Fruit fly (Drosophila melanogaster) Kc167 (cell line): ENCODE measurements around the gene CG6865.

Experiments used
- Myc ChIP-seq: fragments of >200 bp; optimal IDR thresholded peaks from 2 replicates; lab custom pipeline; 2017; ENCODE audit warnings: missing external identifiers
- Sin3A ChIP-seq: fragments of >200 bp; optimal IDR thresholded peaks from 2 replicates; lab custom pipeline; 2018; ENCODE audit warnings: missing external identifiers
- h ChIP-seq: fragments of >200 bp; optimal IDR thresholded peaks from 3 replicates; lab custom pipeline; 2018; ENCODE audit warnings: missing external identifiers
- insv ChIP-seq: fragments of >200 bp; optimal IDR thresholded peaks from 3 replicates; lab custom pipeline; 2018; ENCODE audit warnings: missing external identifiers
- psq ChIP-seq: fragments of >200 bp; optimal IDR thresholded peaks from 2 replicates; lab custom pipeline; 2017; ENCODE audit warnings: missing external identifiers
- ttk ChIP-seq: sonication (Bioruptor generic); optimal IDR thresholded peaks from 2 replicates; lab custom pipeline; 2017; ENCODE audit warnings: missing external identifiers

Gene CG6865

DNA sequence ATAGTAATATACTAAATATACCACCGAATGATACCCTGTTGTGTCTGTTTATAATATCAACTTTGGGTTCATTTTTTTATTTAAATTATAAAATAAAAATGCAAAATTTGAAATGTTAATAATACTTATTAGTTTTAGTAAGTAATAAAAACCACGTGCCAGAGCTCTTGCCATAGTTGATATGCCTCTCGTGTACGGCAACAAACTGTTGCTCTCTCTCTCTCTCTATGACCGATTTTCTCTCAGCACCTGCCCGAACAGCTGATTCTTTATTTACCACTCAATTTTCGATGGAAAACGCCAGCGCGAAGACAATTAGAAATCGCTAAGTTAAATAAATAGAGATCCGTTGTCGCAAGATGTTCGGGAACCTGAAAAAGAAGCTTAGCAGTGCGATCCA, 4.1 kb downstream of the CG6865 start, which contains the start of gene Dysb:
Dysb (plus strand) TSS at position 251 of the 400 bp plus-strand sequence.
- no peak for TF ChIP-seq h

DNA sequence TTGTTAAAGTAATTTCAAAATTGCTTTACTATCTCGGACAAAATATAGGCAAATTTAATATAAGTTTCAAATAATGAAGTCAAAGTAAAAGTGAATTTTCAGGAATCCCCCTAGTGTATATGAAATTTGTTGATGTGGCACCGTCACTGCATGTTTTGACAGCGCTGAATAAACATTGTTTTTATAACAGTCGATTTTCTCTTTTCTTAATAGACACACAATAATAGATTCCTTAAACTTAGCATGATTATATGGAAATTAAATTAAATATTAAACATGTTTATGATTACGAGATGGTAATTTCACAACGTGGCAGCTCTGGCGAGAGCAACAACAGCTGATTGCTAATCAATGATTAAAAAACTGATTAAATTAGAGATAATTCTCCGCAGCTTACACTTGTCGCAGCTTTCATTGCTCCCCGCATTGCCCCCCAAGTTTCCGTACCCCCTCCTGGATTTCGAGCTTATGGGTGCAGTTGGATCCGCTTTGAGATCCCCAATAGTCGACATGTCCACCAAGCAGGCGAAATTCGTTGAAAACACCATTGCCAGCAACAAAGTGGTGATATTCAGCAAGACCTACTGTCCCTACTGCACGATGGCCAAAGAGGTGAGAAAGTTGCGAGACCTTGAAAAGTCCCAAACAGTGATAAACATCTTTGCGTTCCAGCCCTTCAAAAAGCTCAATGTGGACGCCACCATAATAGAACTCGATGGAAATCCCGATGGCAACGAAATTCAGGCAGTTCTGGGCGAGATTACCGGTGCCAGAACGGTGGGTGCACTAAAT, 5.8 kb downstream of the CG6865 start, which contains the start of gene Grx1:
Grx1 (plus strand) TSS at position 196 of the 792 bp plus-strand sequence.
- TF ChIP-seq insv (no peak), Myc (lab: Kevin White, UChicago) (no peak), h (no peak), psq (lab: Kevin White, UChicago) (no peak), Sin3A (lab: Kevin White, UChicago) (no peak), ttk (lab: Kevin White, UChicago) (no peak)

DNA sequence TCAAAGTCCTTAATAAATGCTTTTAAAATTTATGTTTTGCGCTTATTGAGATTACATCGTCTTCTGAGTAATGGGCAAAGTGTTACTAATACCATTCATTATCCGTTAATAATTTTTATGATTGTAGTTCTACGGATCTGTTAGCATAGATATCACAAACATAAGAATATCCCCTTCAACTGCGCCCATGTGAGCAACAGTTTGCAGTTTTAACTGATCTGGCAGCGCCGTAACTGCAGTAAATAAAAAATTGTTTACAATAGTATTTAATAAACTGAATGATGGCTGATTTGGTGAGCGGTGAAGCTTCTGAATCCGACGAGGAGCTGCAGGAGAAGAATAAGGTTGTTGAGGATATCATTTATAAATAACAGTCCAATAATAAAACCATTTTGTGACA, 6.6 kb downstream of the CG6865 start, which contains the start of gene Blos3:
Blos3 (plus strand) TSS at position 198 of the 400 bp plus-strand sequence.
- no peak for TF ChIP-seq Sin3A (lab: Kevin White, UChicago)
- no peak for TF ChIP-seq psq (lab: Kevin White, UChicago)
- TF ChIP-seq Myc (lab: Kevin White, UChicago) = no peak
- no peak for TF ChIP-seq insv

DNA sequence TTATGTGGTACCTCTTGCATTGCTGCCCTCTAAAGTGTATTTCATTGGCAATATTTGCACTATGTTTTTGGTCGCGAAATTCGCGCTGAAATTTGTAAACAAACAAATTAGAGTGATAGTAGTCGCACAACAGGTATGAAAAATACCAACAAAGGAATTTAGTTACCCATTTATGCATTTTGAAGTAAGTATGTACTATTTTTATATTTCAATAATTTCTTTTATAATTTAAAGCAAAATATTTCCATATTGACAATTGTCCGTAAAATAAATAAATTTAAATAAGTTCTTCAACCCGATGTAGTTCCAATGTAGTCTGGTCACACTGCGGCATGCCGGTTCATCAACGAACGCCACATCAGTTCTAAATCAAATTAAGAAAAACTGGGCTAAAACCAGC, 9.0 kb downstream of the CG6865 start, which contains the start of the genes Rad9 and Uggt:
Rad9 (minus strand) TSS at position 114 of the 400 bp plus-strand sequence.
Uggt (plus strand) TSS at position 308 of the 400 bp plus-strand sequence.
- TF ChIP-seq insv = no peak
- no peak for TF ChIP-seq psq (lab: Kevin White, UChicago)
- no peak for TF ChIP-seq h

DNA sequence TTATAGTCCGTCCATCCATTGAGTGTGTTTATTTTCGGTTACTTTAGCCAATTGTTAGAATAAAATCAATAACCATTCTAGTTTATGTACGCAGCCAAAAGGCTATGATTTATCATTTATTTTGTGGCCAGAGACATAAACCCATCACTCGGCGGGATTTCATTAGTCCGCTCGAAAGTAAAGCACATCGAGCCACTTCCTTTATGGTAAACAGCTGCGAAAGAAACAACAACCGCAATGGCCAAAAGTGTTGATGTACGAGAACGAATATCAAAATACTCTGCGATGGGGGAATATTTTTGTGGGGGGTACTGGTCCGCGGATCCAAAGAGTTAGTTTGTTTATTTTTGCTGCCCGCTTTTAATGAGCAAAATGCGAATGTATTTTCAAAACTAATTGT, 18.2 kb downstream of the CG6865 start:
- TF ChIP-seq psq (lab: Kevin White, UChicago) (no peak), Myc (lab: Kevin White, UChicago) (no peak), insv (no peak), h (no peak), ttk (lab: Kevin White, UChicago) (no peak), Sin3A (lab: Kevin White, UChicago) (no peak)

DNA sequence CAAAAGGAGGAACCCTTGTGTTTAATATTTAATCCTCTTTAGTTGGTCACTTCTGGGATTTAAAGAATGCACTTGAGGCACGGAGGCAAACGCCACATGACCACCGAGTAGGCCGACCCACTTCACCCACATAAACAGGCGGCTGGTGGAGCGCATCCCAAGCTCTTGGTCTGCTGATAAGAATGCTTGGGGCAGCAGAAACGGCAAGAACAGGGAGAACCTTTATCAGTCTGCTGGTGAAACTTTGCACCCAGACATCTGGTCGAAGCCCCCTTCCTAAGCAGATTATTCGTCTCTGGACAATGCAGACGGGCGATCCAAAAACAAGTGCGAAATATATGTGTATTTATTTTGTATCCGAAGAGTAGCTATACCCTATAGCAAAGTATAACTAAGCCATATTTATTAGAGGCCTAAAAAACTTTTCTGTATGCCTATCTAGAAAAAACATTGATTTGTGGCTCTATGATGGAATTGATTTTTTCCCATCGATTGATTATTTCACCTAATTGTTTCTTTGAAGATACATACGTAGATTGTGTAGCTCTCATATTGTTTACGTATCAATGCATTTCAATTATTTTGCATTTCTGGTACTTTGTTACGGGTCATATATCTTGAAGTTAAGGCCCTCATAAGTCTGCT, 25.9 kb downstream of the CG6865 start:
- TF ChIP-seq h (no peak), Sin3A (lab: Kevin White, UChicago) (no peak), ttk (lab: Kevin White, UChicago) (no peak), insv (no peak), psq (lab: Kevin White, UChicago) (no peak), Myc (lab: Kevin White, UChicago) (no peak)

DNA sequence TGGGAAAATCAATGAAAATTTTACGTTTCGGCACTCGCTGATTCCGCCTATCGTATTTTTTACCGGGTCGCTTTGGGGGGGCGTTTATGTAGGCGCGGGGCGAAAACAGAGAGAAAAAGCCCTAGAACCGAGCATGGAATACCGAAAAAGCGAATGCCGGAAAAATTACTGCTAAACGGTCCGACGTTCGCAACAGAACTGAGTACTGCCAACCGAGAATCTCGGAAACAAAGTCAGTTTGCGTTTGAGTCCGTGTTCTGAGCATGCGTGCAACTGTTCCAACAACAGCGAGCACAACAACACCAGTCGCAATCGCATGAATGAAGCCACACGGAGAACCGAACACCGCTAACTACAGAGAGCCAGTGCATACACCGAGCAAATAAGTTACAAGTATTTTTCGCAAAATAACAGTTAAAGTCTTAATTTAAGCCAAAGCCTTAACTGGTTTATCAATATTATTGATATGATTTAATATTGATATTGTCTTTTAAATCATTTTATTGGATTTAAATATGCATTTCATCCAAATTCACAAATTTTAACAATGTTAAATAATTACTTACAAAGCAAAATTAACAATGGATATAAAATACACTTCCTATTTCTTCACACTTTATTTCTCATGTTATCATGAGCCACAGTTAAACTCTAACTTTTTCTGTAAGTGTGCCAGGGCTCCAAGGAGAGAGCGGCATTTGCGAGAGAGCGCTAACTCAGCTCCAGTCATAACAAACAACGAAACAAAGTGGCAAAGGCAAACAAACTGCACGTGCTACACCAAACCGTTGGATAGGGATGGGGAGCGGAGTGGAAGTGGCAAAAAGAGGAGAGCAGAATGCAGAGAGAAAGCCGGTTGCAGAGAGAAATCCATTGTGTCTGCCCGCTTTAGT, 27.1 kb downstream of the CG6865 start, which contains the start of gene CG3961:
CG3961 (minus strand) TSS at position 201 of the 893 bp plus-strand sequence.
- TF ChIP-seq insv = no peak
- no peak for TF ChIP-seq Myc (lab: Kevin White, UChicago)
- no peak for TF ChIP-seq h
- no peak for TF ChIP-seq psq (lab: Kevin White, UChicago)
- no peak for TF ChIP-seq Sin3A (lab: Kevin White, UChicago)
- no peak for TF ChIP-seq ttk (lab: Kevin White, UChicago)

DNA sequence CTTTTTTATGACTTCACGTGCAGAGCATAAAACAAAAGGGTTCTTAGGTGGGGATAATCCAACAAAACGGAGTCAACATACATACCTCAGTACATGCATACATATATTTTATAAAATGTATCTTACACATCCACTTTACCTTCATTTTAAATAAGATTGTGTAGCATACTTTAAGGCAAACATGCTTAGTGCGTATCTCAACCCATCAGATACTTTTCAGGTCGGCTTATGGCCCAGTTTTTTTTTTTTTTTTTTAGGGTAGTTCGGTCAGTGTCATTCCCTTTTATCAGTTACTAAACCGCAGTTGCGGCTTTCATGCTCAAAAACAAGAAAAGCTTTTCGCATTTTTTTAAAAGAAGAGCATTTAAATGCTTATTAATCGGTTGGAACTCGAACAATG, 28.5 kb downstream of the CG6865 start, which contains the start of gene NijB:
NijB (plus strand) TSS at position 398 of the 400 bp plus-strand sequence.
- TF ChIP-seq psq (lab: Kevin White, UChicago) = no peak
- no peak for TF ChIP-seq insv
- TF ChIP-seq h = no peak
- TF ChIP-seq Myc (lab: Kevin White, UChicago) = no peak
- TF ChIP-seq ttk (lab: Kevin White, UChicago) = no peak
- TF ChIP-seq Sin3A (lab: Kevin White, UChicago) = no peak

DNA sequence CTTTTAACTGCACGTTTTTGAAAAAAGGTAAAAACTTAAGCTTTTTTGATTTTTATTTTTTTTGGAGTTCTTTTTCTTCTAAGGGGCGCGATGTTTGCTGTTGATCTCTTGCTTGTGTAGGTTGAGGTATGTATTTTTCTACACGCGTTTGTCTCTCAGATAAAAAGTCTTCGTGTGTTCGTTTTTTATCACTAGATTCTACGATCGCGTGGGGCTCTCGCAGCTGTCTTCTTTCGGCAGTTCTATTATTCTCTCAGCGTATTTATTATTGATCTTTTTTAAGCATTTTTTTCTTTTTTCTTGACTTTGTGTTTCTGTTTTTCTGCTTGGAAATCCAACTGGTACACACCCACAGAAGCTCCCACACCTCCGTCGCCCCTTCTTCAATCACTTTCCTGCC, 31.6 kb downstream of the CG6865 start:
- TF ChIP-seq h = no peak
- TF ChIP-seq Sin3A (lab: Kevin White, UChicago) = no peak
- no peak for TF ChIP-seq ttk (lab: Kevin White, UChicago)
- no peak for TF ChIP-seq Myc (lab: Kevin White, UChicago)
- TF ChIP-seq insv = no peak
- TF ChIP-seq psq (lab: Kevin White, UChicago) = no peak

DNA sequence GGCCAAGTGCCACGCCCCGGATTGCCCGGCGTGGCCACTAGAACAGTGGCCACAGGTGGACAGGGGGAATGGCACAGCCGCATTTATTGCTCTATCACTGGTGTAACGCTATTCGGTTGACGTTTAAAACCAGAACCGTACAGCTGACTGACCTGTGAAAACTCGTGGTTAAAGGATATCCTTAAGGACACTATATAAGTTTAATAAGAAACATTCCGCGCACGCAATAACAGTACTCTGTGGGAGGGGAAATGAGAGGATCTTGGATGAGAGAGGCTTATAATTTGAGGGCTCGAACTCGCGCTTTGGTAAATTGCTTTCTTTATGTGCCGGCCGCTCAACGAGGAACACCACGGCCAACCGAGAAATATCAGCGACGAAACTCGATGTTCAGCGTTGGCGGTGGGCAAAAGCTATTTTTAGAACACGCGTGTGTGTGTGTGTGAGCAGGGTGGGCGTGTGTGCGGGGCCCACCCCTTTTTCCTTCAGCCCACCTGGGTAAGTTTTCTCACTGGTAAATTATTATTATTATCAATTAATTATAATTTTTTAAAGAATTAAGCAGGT, 32.9 kb downstream of the CG6865 start:
- no peak for TF ChIP-seq psq (lab: Kevin White, UChicago)
- TF ChIP-seq ttk (lab: Kevin White, UChicago) = no peak
- TF ChIP-seq insv = no peak
- TF ChIP-seq Sin3A (lab: Kevin White, UChicago) = no peak
- TF ChIP-seq h = no peak
- TF ChIP-seq Myc (lab: Kevin White, UChicago) = no peak

DNA sequence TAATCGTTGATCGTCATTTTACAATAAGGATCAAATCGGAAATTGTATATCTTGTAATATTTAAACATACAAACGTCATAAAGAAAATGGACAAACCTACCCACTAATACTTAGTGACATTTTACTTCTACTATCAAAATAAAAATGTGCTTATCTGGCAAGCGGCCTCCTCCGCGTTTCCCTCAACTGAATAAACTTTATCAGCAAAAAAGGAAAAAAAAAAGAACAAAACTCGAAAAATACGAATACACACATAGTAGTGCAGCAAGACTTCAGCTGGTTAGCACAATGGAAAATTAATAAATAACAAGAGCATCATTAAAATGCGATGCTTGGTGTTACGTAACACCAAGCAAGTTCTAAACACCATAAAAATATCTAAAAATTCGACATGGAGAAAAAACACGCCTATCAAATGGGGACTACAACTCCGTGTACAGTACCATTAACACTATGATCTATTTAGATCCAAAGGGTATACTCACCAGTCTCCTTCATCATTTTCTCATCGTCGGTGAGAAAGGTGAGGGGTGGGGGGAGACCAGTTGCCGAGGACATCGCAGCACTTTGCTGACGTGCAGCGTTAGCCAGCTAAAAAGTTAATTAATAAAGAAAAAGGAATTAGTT, 34.1 kb downstream of the CG6865 start:
- TF ChIP-seq ttk (lab: Kevin White, UChicago) = no peak
- TF ChIP-seq h = no peak
- no peak for TF ChIP-seq psq (lab: Kevin White, UChicago)
- TF ChIP-seq insv = no peak
- no peak for TF ChIP-seq Sin3A (lab: Kevin White, UChicago)
- TF ChIP-seq Myc (lab: Kevin White, UChicago) = no peak
